Worm (Caenorhabditis elegans): ENCODE measurements around the gene unc-85.

DNA sequence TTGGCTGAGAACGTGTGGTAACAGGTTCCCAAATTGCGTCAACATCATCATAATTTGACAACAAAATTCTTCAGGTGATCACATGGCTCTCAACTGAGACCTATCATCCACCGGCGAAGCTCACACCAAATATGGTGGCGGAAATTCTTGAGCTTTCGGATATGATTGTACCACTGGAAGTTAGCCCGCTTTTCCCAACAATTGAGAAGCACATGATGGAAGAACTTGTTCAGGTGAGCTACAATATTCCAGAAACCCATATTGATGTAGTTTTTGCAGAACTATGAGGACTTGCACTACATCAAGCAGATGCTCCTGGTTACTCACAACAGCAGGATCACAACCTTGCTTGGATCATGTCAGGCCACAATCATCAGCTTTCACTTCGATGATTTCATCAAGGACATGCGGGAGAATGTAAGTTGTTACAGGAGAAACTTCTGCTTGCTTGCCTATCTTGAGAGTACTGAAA lies 50.4 kb downstream of the unc-85 start, which contains the start of gene F41C3.1:
- TF ChIP-seq ceh-18 (tag; optimal IDR thresholded peaks at IDR 0.05): no peak
- no peak for TF ChIP-seq ceh-22 (tag; optimal IDR thresholded peaks at IDR 0.05)
- TF ChIP-seq sdc-2 (tag; optimal IDR thresholded peaks at IDR 0.05): no peak

Data from whole organism, late embryonic.